Worm (Caenorhabditis elegans) whole organism, young adult: ENCODE results near the gene clec-66.

Experiments used
- C17E4.6 ChIP-seq: fragments of 200-800 bp; sonication (Bioruptor generic); IDR thresholded peaks from 2 replicates; pipeline ENCODE4 v1.3.6; 2022; ENCODE audit warnings: missing genetic modification reagents, missing genetic modification characterization, missing compliant biosample characterization
- dpff-1 ChIP-seq: sonication (generic microtip); optimal IDR thresholded peaks from 2 replicates; lab custom pipeline; 2017; ENCODE audit warnings: mild to moderate bottlenecking, missing genetic modification characterization, missing compliant biosample characterization
- efl-1 ChIP-seq: fragments of 150-350 bp; optimal IDR thresholded peaks from 2 replicates; lab custom pipeline; 2014; ENCODE audit warnings: missing biosample characterization, missing genetic modification reagents, missing genetic modification characterization
- fkh-3 ChIP-seq: sonication (generic microtip); optimal IDR thresholded peaks from 2 replicates; lab custom pipeline; 2016; ENCODE audit warnings: mild to moderate bottlenecking, missing genetic modification characterization, missing compliant biosample characterization
- pha-4 ChIP-seq: fragments of 150-350 bp; sonication (generic microtip); optimal IDR thresholded peaks from 2 replicates; lab custom pipeline; 2014; ENCODE audit warnings: missing biosample characterization, missing genetic modification reagents, missing genetic modification characterization
- snpc-1.3 ChIP-seq: sonication (generic microtip); optimal IDR thresholded peaks from 2 replicates; lab custom pipeline; 2017; ENCODE audit warnings: missing genetic modification characterization, mild to moderate bottlenecking, missing compliant biosample characterization, antibody characterized with exemption, moderate library complexity, missing genotype, missing genetic modification reagents; ENCODE audit not compliant: insufficient read depth
- snpc-4 ChIP-seq, 5 experiments: fragments of 150-350 bp in 1 of 5; sonication (generic microtip) in 4 of 5; optimal IDR thresholded peaks; 2 replicates each; lab custom pipeline; 2014 to 2018; ENCODE audit warnings: missing genetic modification characterization in 5 of 5, missing biosample characterization in 3 of 5, antibody characterized with exemption in 2 of 5, mild to moderate bottlenecking in 2 of 5, missing compliant biosample characterization in 2 of 5, missing genotype in 2 of 5, moderate library complexity in 2 of 5, missing genetic modification reagents in 1 of 5
- ztf-6 ChIP-seq: fragments of 200-800 bp; sonication (Bioruptor generic); IDR thresholded peaks from 2 replicates; pipeline ENCODE4 v1.3.6; 2022; ENCODE audit warnings: missing genetic modification reagents, missing genetic modification characterization, missing compliant biosample characterization

ce11 chrII:12896666-12897065, 7.5 kb upstream of the clec-66 start:
- TF ChIP-seq dpff-1 (tag; lab: Kevin White, UChicago) (no peak), pha-4 (tag; lab: Kevin White, UChicago) (no peak), snpc-1.3 (tag; lab: Kevin White, UChicago) (no peak), ztf-6 (GFP tag; lab: Robert Waterston, UW) (no peak), efl-1 (GFP tag; lab: Kevin White, UChicago) (no peak), snpc-4 (GFP tag; optimal IDR thresholded peaks at IDR 0.05; lab: Kevin White, UChicago) (no peak), snpc-4 (tag; optimal IDR thresholded peaks at IDR 0.05; lab: Kevin White, UChicago) (no peak), C17E4.6 (no peak), fkh-3 (tag; lab: Kevin White, UChicago) (no peak)
